Fruit fly (Drosophila melanogaster) whole organism, prepupa: ENCODE measurements around the gene Tpr2.

Experiments
- CG10669 ChIP-seq: fragments of 200-800 bp; sonication (Bioruptor generic); optimal IDR thresholded peaks from 3 replicates; lab custom pipeline; 2018; ENCODE audit warnings: missing biosample characterization, mild to moderate bottlenecking, missing genetic modification characterization, moderate library complexity
- CG11762 ChIP-seq: fragments of 200-800 bp; sonication (Bioruptor generic); optimal IDR thresholded peaks from 3 replicates; lab custom pipeline; 2016; ENCODE audit warnings: missing biosample characterization, missing genetic modification characterization; ENCODE audit not compliant: insufficient read depth
- CG1621 ChIP-seq: fragments of 200-800 bp; sonication (Bioruptor generic); optimal IDR thresholded peaks from 3 replicates; lab custom pipeline; 2018; ENCODE audit warnings: missing biosample characterization, mild to moderate bottlenecking, missing genetic modification characterization
- CG16779 ChIP-seq: fragments of 200-800 bp; sonication (Bioruptor generic); optimal IDR thresholded peaks from 3 replicates; lab custom pipeline; 2017; ENCODE audit warnings: missing biosample characterization, mild to moderate bottlenecking, missing genetic modification characterization
- CG31627 ChIP-seq: fragments of 200-800 bp; sonication (Bioruptor generic); optimal IDR thresholded peaks from 3 replicates; lab custom pipeline; 2016; ENCODE audit warnings: missing biosample characterization, missing genetic modification characterization
- CG32006 ChIP-seq: fragments of 200-800 bp; sonication (Bioruptor generic); optimal IDR thresholded peaks from 3 replicates; lab custom pipeline; 2017; ENCODE audit warnings: missing biosample characterization, mild to moderate bottlenecking, missing genetic modification characterization
- CG34406 ChIP-seq: fragments of 200-800 bp; sonication (Bioruptor generic); optimal IDR thresholded peaks from 3 replicates; lab custom pipeline; 2016; ENCODE audit warnings: missing biosample characterization, missing genetic modification characterization
- CG3919 ChIP-seq: fragments of 200-800 bp; sonication (Bioruptor generic); optimal IDR thresholded peaks from 3 replicates; lab custom pipeline; 2016; ENCODE audit warnings: missing biosample characterization, missing genetic modification characterization
- CG4318 ChIP-seq: fragments of 200-800 bp; sonication (Bioruptor generic); optimal IDR thresholded peaks from 3 replicates; lab custom pipeline; 2017; ENCODE audit warnings: missing biosample characterization, mild to moderate bottlenecking, missing genetic modification characterization
- CG6163 ChIP-seq: fragments of 200-800 bp; sonication (Bioruptor generic); IDR thresholded peaks from 3 replicates; pipeline ENCODE4 v1.3.6; 2022; ENCODE audit warnings: missing biosample characterization, missing genetic modification characterization
- CG6276 ChIP-seq: fragments of 200-800 bp; sonication (Bioruptor generic); optimal IDR thresholded peaks from 2 replicates; lab custom pipeline; 2017; ENCODE audit warnings: missing biosample characterization, mild to moderate bottlenecking, missing genetic modification characterization
- CG6808 ChIP-seq: fragments of 200-800 bp; sonication (Bioruptor generic); optimal IDR thresholded peaks from 3 replicates; lab custom pipeline; 2017; ENCODE audit warnings: missing biosample characterization, missing genetic modification characterization, mild to moderate bottlenecking, moderate library complexity, missing genetic modification reagents
- CG6854 ChIP-seq: fragments of 200-800 bp; sonication (Bioruptor generic); optimal IDR thresholded peaks from 2 replicates; lab custom pipeline; 2017; ENCODE audit warnings: missing biosample characterization, mild to moderate bottlenecking, missing genetic modification characterization
- CG8119 ChIP-seq: fragments of 200-800 bp; sonication (Bioruptor generic); IDR thresholded peaks from 3 replicates; pipeline ENCODE4 v1.3.6; 2022; ENCODE audit warnings: missing biosample characterization, missing genetic modification characterization
- CG8319 ChIP-seq: fragments of 200-800 bp; sonication (Bioruptor generic); optimal IDR thresholded peaks from 3 replicates; lab custom pipeline; 2016; ENCODE audit warnings: missing biosample characterization, missing genetic modification characterization
- CG8632 ChIP-seq: fragments of 200-800 bp; sonication (Bioruptor generic); optimal IDR thresholded peaks from 3 replicates; lab custom pipeline; 2016; ENCODE audit warnings: missing biosample characterization, missing genetic modification characterization
- Eip75B ChIP-seq: fragments of 200-800 bp; sonication (Bioruptor generic); optimal IDR thresholded peaks from 3 replicates; lab custom pipeline; 2016; ENCODE audit warnings: missing biosample characterization, missing genetic modification characterization
- Eip78C ChIP-seq: fragments of 200-800 bp; sonication (Bioruptor generic); peaks from one replicate; lab custom pipeline; 2016; ENCODE audit warnings: missing biosample characterization, missing genetic modification characterization
- Eip93F ChIP-seq: fragments of 200-800 bp; sonication (Bioruptor generic); optimal IDR thresholded peaks from 2 replicates; lab custom pipeline; 2016; ENCODE audit warnings: missing biosample characterization, mild to moderate bottlenecking, missing genetic modification characterization
- Ets21C ChIP-seq: fragments of 200-800 bp; sonication (Bioruptor generic); optimal IDR thresholded peaks from 3 replicates; lab custom pipeline; 2016; ENCODE audit warnings: missing biosample characterization, missing genetic modification characterization
- Gug ChIP-seq: fragments of 200-800 bp; sonication (Bioruptor generic); IDR thresholded peaks from 2 replicates; pipeline ENCODE4 v1.3.6; 2022; ENCODE audit warnings: missing biosample characterization, missing genetic modification characterization
- Hr39 ChIP-seq: fragments of 200-800 bp; sonication (Bioruptor generic); optimal IDR thresholded peaks from 2 replicates; lab custom pipeline; 2016; ENCODE audit warnings: missing biosample characterization, missing genetic modification characterization
- Hr4 ChIP-seq: fragments of 200-800 bp; sonication (Bioruptor generic); optimal IDR thresholded peaks from 3 replicates; lab custom pipeline; 2016; ENCODE audit warnings: missing biosample characterization, missing genetic modification characterization
- Sox102F ChIP-seq: fragments of 200-800 bp; sonication (Bioruptor generic); optimal IDR thresholded peaks from 2 replicates; lab custom pipeline; 2016; ENCODE audit warnings: missing biosample characterization, mild to moderate bottlenecking, missing genetic modification characterization
- achi ChIP-seq: fragments of 200-800 bp; sonication (Bioruptor generic); optimal IDR thresholded peaks from 3 replicates; lab custom pipeline; 2016; ENCODE audit warnings: missing biosample characterization, missing genetic modification characterization
- acj6 ChIP-seq: fragments of 200-800 bp; sonication (Bioruptor generic); optimal IDR thresholded peaks from 3 replicates; lab custom pipeline; 2016; ENCODE audit warnings: missing biosample characterization, missing genetic modification characterization
- dsx ChIP-seq: fragments of 200-800 bp; optimal IDR thresholded peaks from 3 replicates; lab custom pipeline; 2019; ENCODE audit warnings: missing biosample characterization, mild to moderate bottlenecking, missing genetic modification characterization, moderate library complexity; ENCODE audit not compliant: poor library complexity, severe bottlenecking
- eg ChIP-seq: fragments of 200-800 bp; sonication (Bioruptor generic); IDR thresholded peaks from 3 replicates; pipeline ENCODE4 v1.3.6; 2022; ENCODE audit warnings: missing biosample characterization, missing genetic modification characterization
- fd59A ChIP-seq: fragments of 200-800 bp; sonication (Bioruptor generic); optimal IDR thresholded peaks from 2 replicates; lab custom pipeline; 2017; ENCODE audit warnings: missing biosample characterization, mild to moderate bottlenecking, missing genetic modification characterization, missing genetic modification reagents
- fkh ChIP-seq: fragments of 200-800 bp; sonication (Bioruptor generic); optimal IDR thresholded peaks from 3 replicates; lab custom pipeline; 2017; ENCODE audit warnings: missing biosample characterization, mild to moderate bottlenecking, missing genetic modification characterization, moderate library complexity
- net ChIP-seq: fragments of 200-800 bp; sonication (Bioruptor generic); optimal IDR thresholded peaks from 3 replicates; lab custom pipeline; 2016; ENCODE audit warnings: missing biosample characterization, missing genetic modification characterization
- pdm3 ChIP-seq: fragments of 200-800 bp; sonication (Bioruptor generic); optimal IDR thresholded peaks from 3 replicates; lab custom pipeline; 2016; ENCODE audit warnings: missing biosample characterization, missing genetic modification characterization
- ss ChIP-seq, 2 experiments: fragments of 200-800 bp; sonication (Bioruptor generic); optimal IDR thresholded peaks; 2 replicates in 1 of 2; 3 replicates in 1 of 2; lab custom pipeline; 2017 to 2018; ENCODE audit warnings: mild to moderate bottlenecking in 2 of 2, missing biosample characterization in 2 of 2, missing genetic modification characterization in 2 of 2, moderate library complexity in 1 of 2
- svp ChIP-seq: fragments of 200-800 bp; sonication (Bioruptor generic); peaks from one replicate; lab custom pipeline; 2016; ENCODE audit warnings: missing biosample characterization, missing genetic modification characterization
- vri ChIP-seq: fragments of 200-800 bp; sonication (Bioruptor generic); optimal IDR thresholded peaks from 3 replicates; lab custom pipeline; 2016; ENCODE audit warnings: missing biosample characterization, mild to moderate bottlenecking, missing genetic modification characterization

Tpr2 gene

dm6 chr2L:16450891-16451290, 40.4 kb upstream of the Tpr2 start, which contains the start of gene Idgf3 (continued):
- TF ChIP-seq Eip93F (GFP tag; lab: Kevin White, UChicago), result no peak
- no peak for TF ChIP-seq dsx (GFP tag; lab: Kevin White, UChicago)
- 0 out of 3 replicates have a peak, but pooled peaks have one; percentile 27 for TF ChIP-seq eg (GFP tag; lab: Robert Waterston, UW)
- TF ChIP-seq Eip75B (GFP tag; lab: Kevin White, UChicago), result no peak
- TF ChIP-seq fd59A (GFP tag; lab: Kevin White, UChicago), result no peak
- TF ChIP-seq CG8319 (GFP tag; lab: Kevin White, UChicago), result no peak
- no peak for TF ChIP-seq CG34406 (GFP tag; lab: Kevin White, UChicago)
- no peak for TF ChIP-seq CG11762
- TF ChIP-seq, all 60 proteins: peak for 6

- no peak for TF ChIP-seq Ets21C (GFP tag; lab: Kevin White, UChicago)
- no peak for TF ChIP-seq CG6808
- TF ChIP-seq CG10669, result no peak
- TF ChIP-seq fkh (GFP tag; lab: Kevin White, UChicago), result peak; percentile 68
- TF ChIP-seq, all 60 proteins: peak for 1
Measured at dm6 chr2L:16451858-16452257, 39.5 kb upstream of the Tpr2 start.

- TF ChIP-seq CG6276 (GFP tag; lab: Kevin White, UChicago), result no peak
- peak in 1 of 2 experiments; percentile 95 for TF ChIP-seq ss (GFP tag; optimal IDR thresholded peaks at IDR 0.05; lab: Kevin White, UChicago)
Measured at dm6 chr2L:16458385-16458784, 33.0 kb upstream of the Tpr2 start.

- TF ChIP-seq Eip78C (GFP tag; lab: Kevin White, UChicago) (peak; percentile 42), CG1621 (tag; lab: Kevin White, UChicago) (no peak), vri (peak; percentile 34), ss (GFP tag; optimal IDR thresholded peaks at IDR 0.05; lab: Kevin White, UChicago) (peak in 1 of 2 experiments; percentile 90)
- TF ChIP-seq, all 60 proteins: peak for 3
Measured at dm6 chr2L:16463657-16464056, 27.7 kb upstream of the Tpr2 start.

dm6 chr2L:16469749-16470148, 21.6 kb upstream of the Tpr2 start:
- TF ChIP-seq achi (GFP tag; lab: Kevin White, UChicago) (peak; percentile 12), Eip78C (GFP tag; lab: Kevin White, UChicago) (peak; percentile 56), pdm3 (no peak), CG6854 (GFP tag; lab: Kevin White, UChicago) (no peak), CG4318 (GFP tag; lab: Kevin White, UChicago) (peak; percentile 4), CG8119 (GFP tag; lab: Robert Waterston, UW) (peak; percentile 42; the same call in 1 of the 3 replicates), svp (GFP tag; lab: Kevin White, UChicago) (peak; percentile 30), CG32006 (GFP tag; lab: Kevin White, UChicago) (peak; percentile 59), Hr4 (GFP tag; lab: Kevin White, UChicago) (peak; percentile 4)

- no peak for TF ChIP-seq net (GFP tag; lab: Kevin White, UChicago)
- TF ChIP-seq Sox102F, result no peak
- TF ChIP-seq CG8632 (GFP tag; lab: Kevin White, UChicago), result no peak
- TF ChIP-seq Gug (GFP tag; lab: Robert Waterston, UW), result no peak
- TF ChIP-seq CG6163 (GFP tag; lab: Robert Waterston, UW), result no peak
- no peak for TF ChIP-seq CG31627
- TF ChIP-seq CG3919 (GFP tag; lab: Kevin White, UChicago), result no peak
- no peak for TF ChIP-seq CG6854 (GFP tag; lab: Kevin White, UChicago)
- TF ChIP-seq Hr4 (GFP tag; lab: Kevin White, UChicago), result no peak
- no peak for TF ChIP-seq acj6 (GFP tag; lab: Kevin White, UChicago)
- TF ChIP-seq Hr39 (GFP tag; lab: Kevin White, UChicago), result no peak
- TF ChIP-seq achi (GFP tag; lab: Kevin White, UChicago), result no peak
- TF ChIP-seq CG16779 (tag; lab: Kevin White, UChicago), result no peak
Measured at dm6 chr2L:16472184-16472583, 19.2 kb upstream of the Tpr2 start.
